Fruit fly (Drosophila melanogaster) whole organism, embryonic: ENCODE results near the gene mRpL4.

Source experiments
- Bgb ChIP-seq: fragments of 200-800 bp; sonication (Bioruptor generic); IDR thresholded peaks from 2 replicates; pipeline ENCODE4 v1.3.6; 2022; ENCODE audit warnings: missing biosample characterization, missing genetic modification characterization; ENCODE audit not compliant: partially characterized antibody
- CG10147 ChIP-seq: fragments of 200-800 bp; sonication (Bioruptor generic); optimal IDR thresholded peaks from 2 replicates; lab custom pipeline; 2019; ENCODE audit warnings: missing biosample characterization, mild to moderate bottlenecking, missing genetic modification characterization, moderate library complexity
- CG1024 ChIP-seq: fragments of 200-800 bp; sonication (Bioruptor generic); IDR thresholded peaks from 2 replicates; pipeline ENCODE4 v1.3.6; 2022; ENCODE audit warnings: missing biosample characterization, missing genetic modification characterization
- CG11085 ChIP-seq: fragments of 200-800 bp; sonication (Bioruptor generic); IDR thresholded peaks from 2 replicates; pipeline ENCODE4 v1.3.6; 2022; ENCODE audit warnings: missing biosample characterization, missing genetic modification characterization
- CG11723 ChIP-seq: fragments of 200-800 bp; sonication (Bioruptor generic); optimal IDR thresholded peaks from 2 replicates; lab custom pipeline; 2017; ENCODE audit warnings: missing biosample characterization, mild to moderate bottlenecking, missing genetic modification characterization
- CG12769 ChIP-seq: fragments of 200-800 bp; sonication (Bioruptor generic); optimal IDR thresholded peaks from 2 replicates; lab custom pipeline; 2019; ENCODE audit warnings: missing biosample characterization, mild to moderate bottlenecking, missing genetic modification characterization, moderate library complexity
- CG15601 ChIP-seq: fragments of 200-800 bp; sonication (Bioruptor generic); optimal IDR thresholded peaks from 3 replicates; lab custom pipeline; 2019; ENCODE audit warnings: missing biosample characterization, mild to moderate bottlenecking, missing genetic modification characterization, moderate library complexity
- CG15696 ChIP-seq: fragments of 200-800 bp; sonication (Bioruptor generic); optimal IDR thresholded peaks from 2 replicates; lab custom pipeline; 2019; ENCODE audit warnings: missing biosample characterization, mild to moderate bottlenecking, missing genetic modification characterization, moderate library complexity
- CG16813 ChIP-seq: fragments of 200-800 bp; sonication (Bioruptor generic); IDR thresholded peaks from 3 replicates; pipeline ENCODE4 v1.3.6; 2022; ENCODE audit warnings: missing biosample characterization, missing genetic modification characterization; ENCODE audit not compliant: partially characterized antibody
- CG17829 ChIP-seq: fragments of 200-800 bp; optimal IDR thresholded peaks from 2 replicates; lab custom pipeline; 2019; ENCODE audit warnings: missing biosample characterization, mild to moderate bottlenecking, missing genetic modification characterization, moderate library complexity
- CG18619 ChIP-seq: fragments of 200-800 bp; sonication (Bioruptor generic); optimal IDR thresholded peaks from 3 replicates; lab custom pipeline; 2017; ENCODE audit warnings: missing biosample characterization, mild to moderate bottlenecking, missing genetic modification characterization
- CG2116 ChIP-seq: fragments of 200-800 bp; sonication (Bioruptor generic); optimal IDR thresholded peaks from 3 replicates; lab custom pipeline; 2018; ENCODE audit warnings: missing biosample characterization, mild to moderate bottlenecking, missing genetic modification characterization
- CG3847 ChIP-seq: fragments of 200-800 bp; sonication (Bioruptor generic); IDR thresholded peaks from 2 replicates; pipeline ENCODE4 v1.3.6; 2022; ENCODE audit warnings: missing biosample characterization, missing genetic modification characterization
- CG42726 ChIP-seq: fragments of 200-800 bp; sonication (Bioruptor generic); IDR thresholded peaks from 2 replicates; pipeline ENCODE4 v1.3.6; 2022; ENCODE audit warnings: missing biosample characterization, missing genetic modification characterization; ENCODE audit not compliant: partially characterized antibody
- CG6791 ChIP-seq: fragments of 200-800 bp; sonication (Bioruptor generic); IDR thresholded peaks from 3 replicates; pipeline ENCODE4 v1.3.6; 2022; ENCODE audit warnings: missing biosample characterization, missing genetic modification characterization; ENCODE audit not compliant: partially characterized antibody
- CG7745 ChIP-seq: fragments of 200-800 bp; sonication (Bioruptor generic); optimal IDR thresholded peaks from 2 replicates; lab custom pipeline; 2018; ENCODE audit warnings: missing biosample characterization, mild to moderate bottlenecking, missing genetic modification characterization, moderate library complexity
- CG9609 ChIP-seq: fragments of 200-800 bp; sonication (Bioruptor generic); optimal IDR thresholded peaks from 3 replicates; lab custom pipeline; 2016; ENCODE audit warnings: missing biosample characterization, missing genetic modification characterization
- CTCF ChIP-seq: fragments of 200-800 bp; sonication (Bioruptor generic); optimal IDR thresholded peaks from 2 replicates; lab custom pipeline; 2017; ENCODE audit warnings: missing biosample characterization, mild to moderate bottlenecking, missing genetic modification characterization, moderate library complexity
- Chrac-16 ChIP-seq: fragments of 200-800 bp; sonication (Bioruptor generic); optimal IDR thresholded peaks from 3 replicates; lab custom pipeline; 2016; ENCODE audit warnings: missing biosample characterization, missing genetic modification characterization
- Dp ChIP-seq: fragments of 200-800 bp; sonication (Bioruptor generic); optimal IDR thresholded peaks from 2 replicates; lab custom pipeline; 2018; ENCODE audit warnings: missing biosample characterization, mild to moderate bottlenecking, missing genetic modification characterization, moderate library complexity
- Med ChIP-seq: fragments of 200-800 bp; sonication (Bioruptor generic); peaks from one replicate; lab custom pipeline; 2016; ENCODE audit warnings: missing biosample characterization, missing genetic modification characterization, mild to moderate bottlenecking, inconsistent platforms, moderate library complexity
- Oaz ChIP-seq: fragments of 200-800 bp; sonication (Bioruptor generic); IDR thresholded peaks from 2 replicates; pipeline ENCODE4 v1.3.6; 2022; ENCODE audit warnings: missing biosample characterization, missing genetic modification characterization
- Rfx ChIP-seq: fragments of 200-800 bp; sonication (Bioruptor generic); IDR thresholded peaks from 2 replicates; pipeline ENCODE4 v1.3.6; 2022; ENCODE audit warnings: missing biosample characterization, missing genetic modification characterization
- Sox102F ChIP-seq: fragments of 200-800 bp; sonication (Bioruptor generic); optimal IDR thresholded peaks from 2 replicates; lab custom pipeline; 2018; ENCODE audit warnings: missing biosample characterization, mild to moderate bottlenecking, missing genetic modification characterization, moderate library complexity
- Stat92E ChIP-seq, 3 experiments: fragments of >200 bp in 2 of 3; fragments of 200-800 bp in 1 of 3; sonication (Bioruptor generic) in 1 of 3; optimal IDR thresholded peaks; 2 replicates each; lab custom pipeline; 2017 to 2019; ENCODE audit warnings: missing biosample characterization in 3 of 3, missing genetic modification characterization in 3 of 3, mild to moderate bottlenecking in 1 of 3, moderate library complexity in 1 of 3
- Xbp1 ChIP-seq: fragments of 200-800 bp; sonication (Bioruptor generic); optimal IDR thresholded peaks from 3 replicates; lab custom pipeline; 2016; ENCODE audit warnings: missing biosample characterization, mild to moderate bottlenecking, missing genetic modification characterization
- YL-1 ChIP-seq: fragments of 200-800 bp; sonication (Bioruptor generic); optimal IDR thresholded peaks from 3 replicates; lab custom pipeline; 2017; ENCODE audit warnings: missing biosample characterization, mild to moderate bottlenecking, missing genetic modification characterization
- abd-A ChIP-seq: fragments of 200-800 bp; sonication (Bioruptor generic); optimal IDR thresholded peaks from 3 replicates; lab custom pipeline; 2019; ENCODE audit warnings: missing biosample characterization, mild to moderate bottlenecking, missing genetic modification characterization, moderate library complexity
- chinmo ChIP-seq: fragments of 200-800 bp; sonication (Bioruptor generic); IDR thresholded peaks from 4 replicates; pipeline ENCODE4 v1.3.6; 2022; ENCODE audit warnings: missing biosample characterization, missing genetic modification characterization; ENCODE audit not compliant: partially characterized antibody
- crc ChIP-seq: fragments of 200-800 bp; sonication (Bioruptor generic); optimal IDR thresholded peaks from 2 replicates; lab custom pipeline; 2016; ENCODE audit warnings: missing biosample characterization, missing genetic modification characterization
- dysf ChIP-seq: fragments of 200-800 bp; sonication (Bioruptor generic); IDR thresholded peaks from 3 replicates; pipeline ENCODE4 v1.3.6; 2022; ENCODE audit warnings: missing biosample characterization, missing genetic modification characterization
- ewg ChIP-seq: fragments of 200-800 bp; sonication (Bioruptor generic); optimal IDR thresholded peaks from 3 replicates; lab custom pipeline; 2017; ENCODE audit warnings: mild to moderate bottlenecking, missing biosample characterization, missing genetic modification reagents, missing genetic modification characterization
- h ChIP-seq: fragments of >200 bp; optimal IDR thresholded peaks from 2 replicates; lab custom pipeline; 2017
- ham ChIP-seq: fragments of 200-800 bp; sonication (Bioruptor generic); IDR thresholded peaks from 2 replicates; pipeline ENCODE4 v1.3.6; 2022; ENCODE audit warnings: missing biosample characterization, missing genetic modification characterization
- hb ChIP-seq: fragments of 200-800 bp; sonication (Bioruptor generic); IDR thresholded peaks from 3 replicates; pipeline ENCODE4 v1.3.6; 2022; ENCODE audit warnings: missing biosample characterization, missing genetic modification characterization; ENCODE audit not compliant: partially characterized antibody
- knrl ChIP-seq: fragments of 200-800 bp; sonication (Bioruptor generic); IDR thresholded peaks from 3 replicates; pipeline ENCODE4 v1.3.6; 2022; ENCODE audit warnings: missing biosample characterization, missing genetic modification characterization; ENCODE audit not compliant: partially characterized antibody
- lab ChIP-seq: fragments of 200-800 bp; sonication (Bioruptor generic); optimal IDR thresholded peaks from 3 replicates; lab custom pipeline; 2017; ENCODE audit warnings: missing biosample characterization, missing genetic modification characterization, mild to moderate bottlenecking, moderate library complexity, missing genetic modification reagents
- mirr ChIP-seq: fragments of 200-800 bp; sonication (Bioruptor generic); optimal IDR thresholded peaks from 3 replicates; lab custom pipeline; 2018; ENCODE audit warnings: missing biosample characterization, mild to moderate bottlenecking, missing genetic modification characterization
- mld ChIP-seq: fragments of 200-800 bp; sonication (Bioruptor generic); IDR thresholded peaks from 3 replicates; pipeline ENCODE4 v1.3.6; 2022; ENCODE audit warnings: missing biosample characterization, missing genetic modification characterization; ENCODE audit not compliant: partially characterized antibody
- nmo ChIP-seq: fragments of 200-800 bp; sonication (Bioruptor generic); optimal IDR thresholded peaks from 2 replicates; lab custom pipeline; 2018; ENCODE audit warnings: missing biosample characterization, mild to moderate bottlenecking, missing genetic modification characterization, moderate library complexity
- phol ChIP-seq: fragments of 200-800 bp; sonication (Bioruptor generic); optimal IDR thresholded peaks from 3 replicates; lab custom pipeline; 2018; ENCODE audit warnings: missing biosample characterization, mild to moderate bottlenecking, missing genetic modification characterization, moderate library complexity
- sens-2 ChIP-seq: fragments of 200-800 bp; sonication (Bioruptor generic); IDR thresholded peaks from 2 replicates; pipeline ENCODE4 v1.3.6; 2022; ENCODE audit warnings: missing biosample characterization, missing genetic modification characterization
- sna ChIP-seq: fragments of 200-800 bp; sonication (Bioruptor generic); IDR thresholded peaks from 2 replicates; pipeline ENCODE4 v1.3.6; 2022; ENCODE audit warnings: missing biosample characterization, missing genetic modification characterization; ENCODE audit not compliant: partially characterized antibody
- tna ChIP-seq: fragments of 200-800 bp; sonication (Bioruptor generic); IDR thresholded peaks from 2 replicates; pipeline ENCODE4 v1.3.6; 2022; ENCODE audit warnings: missing biosample characterization, missing genetic modification characterization; ENCODE audit not compliant: partially characterized antibody
- unc-4 ChIP-seq: fragments of 200-800 bp; sonication (Bioruptor generic); IDR thresholded peaks from 2 replicates; pipeline ENCODE4 v1.3.6; 2022; ENCODE audit warnings: missing biosample characterization, missing genetic modification characterization; ENCODE audit not compliant: partially characterized antibody
- vnd ChIP-seq: fragments of 200-800 bp; sonication (Bioruptor generic); IDR thresholded peaks from 3 replicates; pipeline ENCODE4 v1.3.6; 2022; ENCODE audit warnings: missing biosample characterization, missing genetic modification characterization; ENCODE audit not compliant: partially characterized antibody
- zen2 ChIP-seq: fragments of 200-800 bp; sonication (Bioruptor generic); IDR thresholded peaks from 3 replicates; pipeline ENCODE4 v1.3.6; 2022; ENCODE audit warnings: missing biosample characterization, missing genetic modification characterization; ENCODE audit not compliant: partially characterized antibody

mRpL4 gene

DNA sequence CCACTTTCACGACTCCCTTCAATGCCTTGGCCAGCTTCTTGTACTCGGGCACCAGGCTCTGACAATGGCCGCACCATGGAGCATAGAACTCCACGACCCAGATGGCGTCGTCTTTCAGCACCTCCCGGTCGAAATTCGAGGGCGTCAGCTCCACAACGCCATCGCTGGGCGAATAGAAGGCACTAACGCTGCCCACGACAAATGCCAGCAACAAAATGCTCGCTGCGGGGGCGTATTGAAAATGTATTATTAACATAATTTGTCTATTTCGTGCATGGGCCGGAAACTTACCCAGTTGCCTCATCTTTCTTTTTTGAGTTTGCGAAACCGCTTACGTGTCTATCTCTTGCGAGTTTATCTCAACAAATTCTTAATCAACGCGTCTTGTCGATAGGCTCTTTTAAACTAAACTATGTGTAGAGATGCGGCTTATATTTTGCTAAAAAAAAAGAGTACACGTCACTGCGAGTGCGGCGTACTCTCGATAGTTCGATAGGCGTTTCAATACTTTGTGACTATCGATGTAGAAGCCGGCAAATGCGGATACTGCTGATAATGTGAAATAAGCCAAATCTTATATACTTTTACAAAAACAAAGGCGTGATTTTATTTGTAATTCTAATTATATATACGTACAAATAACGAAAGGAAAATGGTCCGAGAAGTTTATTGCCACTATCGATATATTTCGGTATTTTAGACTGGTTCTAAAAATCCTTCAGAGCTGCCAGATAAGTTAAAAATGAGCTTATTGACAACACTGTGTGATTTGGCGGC lies 27.5 kb upstream of the mRpL4 start, which contains the start of gene CaBP1 (continued):
- TF ChIP-seq CG9609 = no peak
- TF ChIP-seq Xbp1 (GFP tag; lab: Kevin White, UChicago) = peak; percentile 97
- TF ChIP-seq CG18619 = no peak
- peak; percentile 95 for TF ChIP-seq CG16813 (GFP tag; lab: Robert Waterston, UW)
- no peak for TF ChIP-seq CG11723 (GFP tag; lab: Kevin White, UChicago)
- TF ChIP-seq phol = peak; percentile 5
- peak; percentile 67 for TF ChIP-seq YL-1
- peak; percentile 93; the same call in 2 of the 3 replicates for TF ChIP-seq zen2
- TF ChIP-seq CG6791 (GFP tag; lab: Robert Waterston, UW) = peak; percentile 89
- TF ChIP-seq CG42726 (GFP tag; lab: Robert Waterston, UW) = peak; percentile 62; the same call in 1 of the 2 replicates
- peak; percentile 91; the same call in 3 of the 4 replicates for TF ChIP-seq chinmo
- TF ChIP-seq Oaz (GFP tag; lab: Robert Waterston, UW) = no peak
- TF ChIP-seq tna (GFP tag; lab: Robert Waterston, UW) = peak; percentile 87
- TF ChIP-seq lab (GFP tag; lab: Kevin White, UChicago) = no peak
- TF ChIP-seq sens-2 (GFP tag; lab: Robert Waterston, UW) = no peak
- peak; percentile 93 for TF ChIP-seq vnd (GFP tag; lab: Robert Waterston, UW)
- peak in 1 of 3 experiments; percentile 58 for TF ChIP-seq Stat92E (GFP tag; optimal IDR thresholded peaks at IDR 0.05; lab: Kevin White, UChicago)
- TF ChIP-seq CTCF = peak; percentile 5
- no peak for TF ChIP-seq Chrac-16 (GFP tag; lab: Kevin White, UChicago)
- peak; percentile 90 for TF ChIP-seq Bgb (GFP tag; lab: Robert Waterston, UW)
- peak; percentile 31 for TF ChIP-seq CG17829 (tag; lab: Kevin White, UChicago)
- TF ChIP-seq knrl (GFP tag; lab: Robert Waterston, UW) = peak; percentile 93
- no peak for TF ChIP-seq CG7745
- peak; percentile 76; the same call in 2 of the 3 replicates for TF ChIP-seq mld (GFP tag; lab: Robert Waterston, UW)
- no peak for TF ChIP-seq crc (GFP tag; lab: Kevin White, UChicago)
- peak; percentile 21 for TF ChIP-seq CG15601 (tag; lab: Kevin White, UChicago)
- peak; percentile 52 for TF ChIP-seq nmo (GFP tag; lab: Kevin White, UChicago)
- no peak for TF ChIP-seq mirr (GFP tag; lab: Kevin White, UChicago)
- TF ChIP-seq CG3847 (GFP tag; lab: Robert Waterston, UW) = peak; percentile 39
- TF ChIP-seq CG12769 (tag; lab: Kevin White, UChicago) = peak; percentile 8
- no peak for TF ChIP-seq CG1024 (GFP tag; lab: Robert Waterston, UW)
- TF ChIP-seq ewg (GFP tag; lab: Kevin White, UChicago) = no peak
- TF ChIP-seq CG10147 (GFP tag; lab: Kevin White, UChicago) = peak; percentile 19
- TF ChIP-seq ham = no peak
- peak; percentile 88 for TF ChIP-seq Dp (GFP tag; lab: Kevin White, UChicago)
- TF ChIP-seq h (lab: Kevin White, UChicago) = no peak
- TF ChIP-seq unc-4 = peak; percentile 98
- TF ChIP-seq CG11085 (GFP tag; lab: Robert Waterston, UW) = no peak
- TF ChIP-seq sna (GFP tag; lab: Robert Waterston, UW) = peak; percentile 96
- TF ChIP-seq Med = peak; percentile 71
- TF ChIP-seq CG2116 (GFP tag; lab: Kevin White, UChicago) = peak; percentile 80
- TF ChIP-seq Sox102F (GFP tag; lab: Kevin White, UChicago) = no peak
- TF ChIP-seq hb = peak; percentile 91
- TF ChIP-seq abd-A (tag; lab: Kevin White, UChicago) = peak; percentile 21
- TF ChIP-seq CG15696 (tag; lab: Kevin White, UChicago) = no peak
- TF ChIP-seq dysf = no peak
- TF ChIP-seq Rfx = peak; percentile 36; the same call in 1 of the 2 replicates
